Worm (Caenorhabditis elegans): Measurements from ENCODE around the gene cpx-2.

ce11 chrX:13059984-13060383 is 11.0 kb downstream of the cpx-2 start:
- TF ChIP-seq ama-1 (optimal IDR thresholded peaks at IDR 0.05) = no peak
- no peak for TF ChIP-seq ceh-36 (tag; optimal IDR thresholded peaks at IDR 0.05)
- TF ChIP-seq tbx-11 (GFP tag; IDR thresholded peaks at IDR 0.05) = no peak
- TF ChIP-seq ets-7 (tag; optimal IDR thresholded peaks at IDR 0.05) = no peak
- no peak for TF ChIP-seq ceh-13 (GFP tag; optimal IDR thresholded peaks at IDR 0.05)
- TF ChIP-seq hmg-4 (GFP tag; optimal IDR thresholded peaks at IDR 0.05) = no peak
- TF ChIP-seq flt-1 (GFP tag; IDR thresholded peaks at IDR 0.05) = no peak
- no peak for TF ChIP-seq hmbx-1 (tag; optimal IDR thresholded peaks at IDR 0.05)
- no peak for TF ChIP-seq aly-1 (tag; optimal IDR thresholded peaks at IDR 0.05)
- TF ChIP-seq scrt-1 (GFP tag; IDR thresholded peaks at IDR 0.05) = no peak

All from whole organism, early embryonic.